Fruit fly (Drosophila melanogaster): Measurements from ENCODE around the gene CG3939.

Gene CG3939

DNA sequence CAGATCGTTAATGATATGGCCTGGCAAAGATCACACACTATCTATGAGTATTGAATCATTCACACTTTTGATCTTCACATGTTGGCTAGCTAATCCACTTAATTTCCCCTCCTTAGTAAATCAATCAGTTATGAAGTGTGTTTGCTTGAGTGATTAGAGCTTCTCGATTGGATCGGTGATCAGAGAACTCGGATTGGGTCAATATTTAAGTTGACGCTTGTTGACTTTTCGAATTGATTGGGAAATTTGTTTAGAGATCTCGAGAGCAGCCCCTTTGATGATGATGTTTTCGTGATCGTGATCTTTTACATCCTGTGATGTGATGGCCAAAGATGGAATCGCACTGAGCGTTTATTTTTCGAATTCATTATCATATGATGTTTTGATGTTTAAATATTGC lies 13.6 kb downstream of the CG3939 start (continued):
- TF ChIP-seq fd102C (GFP tag; optimal IDR thresholded peaks at IDR 0.05) (no peak), CG6254 (GFP tag; optimal IDR thresholded peaks at IDR 0.05) (peak; percentile 14), CG10366 (GFP tag; IDR thresholded peaks at IDR 0.05) (no peak), fd96Cb (tag; optimal IDR thresholded peaks at IDR 0.05) (no peak), fu2 (GFP tag; optimal IDR thresholded peaks at IDR 0.05) (no peak), NC2β (GFP tag; optimal IDR thresholded peaks at IDR 0.05) (peak; percentile 2), CG13624 (GFP tag; optimal IDR thresholded peaks at IDR 0.05) (no peak), z (GFP tag; IDR thresholded peaks at IDR 0.05) (no peak), mld (GFP tag; IDR thresholded peaks at IDR 0.05; ENCODE audit: partially characterized antibody) (no peak), CG31441 (GFP tag; IDR thresholded peaks at IDR 0.05) (peak; percentile 32; the same call in 1 of the 2 replicates), CG6654 (GFP tag; optimal IDR thresholded peaks at IDR 0.05) (no peak), Hr51 (GFP tag; optimal IDR thresholded peaks at IDR 0.05) (no peak), pros (GFP tag; optimal IDR thresholded peaks at IDR 0.05) (no peak), dan (GFP tag; IDR thresholded peaks at IDR 0.05) (no peak), CG3995 (GFP tag; optimal IDR thresholded peaks at IDR 0.05) (no peak), Tbp (GFP tag; optimal IDR thresholded peaks at IDR 0.05) (no peak), pfk (GFP tag; optimal IDR thresholded peaks at IDR 0.05) (peak; percentile 40), tgo (GFP tag; IDR thresholded peaks at IDR 0.05) (peak; percentile 19; the same call in 1 of the 3 replicates), esg (GFP tag; conservative IDR thresholded peaks at IDR 0.05) (no peak), Chrac-16 (GFP tag; optimal IDR thresholded peaks at IDR 0.05) (no peak), org-1 (GFP tag; optimal IDR thresholded peaks at IDR 0.05) (peak; percentile 9), CG1603 (tag; optimal IDR thresholded peaks at IDR 0.05) (peak; percentile 37), CG17328 (GFP tag; IDR thresholded peaks at IDR 0.05) (no peak), H15 (GFP tag; IDR thresholded peaks at IDR 0.05) (no peak), Sin3A (optimal IDR thresholded peaks at IDR 0.05) (no peak), pho (GFP tag; optimal IDR thresholded peaks at IDR 0.05) (no peak), CG17359 (tag; optimal IDR thresholded peaks at IDR 0.05) (peak; percentile 67), CG10565 (GFP tag; optimal IDR thresholded peaks at IDR 0.05) (no peak), CTCF (GFP tag; optimal IDR thresholded peaks at IDR 0.05) (no peak), sr (GFP tag; IDR thresholded peaks at IDR 0.05) (0 out of 3 replicates have a peak, but pooled peaks have one; percentile 34), Dref (GFP tag; IDR thresholded peaks at IDR 0.05) (no peak), CG34376 (GFP tag; optimal IDR thresholded peaks at IDR 0.05) (no peak), CG12659 (GFP tag; optimal IDR thresholded peaks at IDR 0.05) (peak; percentile 26), Antp (GFP tag; optimal IDR thresholded peaks at IDR 0.05) (peak; percentile 26), Ssrp (tag; optimal IDR thresholded peaks at IDR 0.05) (no peak), Asciz (GFP tag; optimal IDR thresholded peaks at IDR 0.05) (peak; percentile 72), cad (GFP tag; optimal IDR thresholded peaks at IDR 0.05) (no peak), p53 (GFP tag; optimal IDR thresholded peaks at IDR 0.05) (no peak), CG9437 (GFP tag; optimal IDR thresholded peaks at IDR 0.05) (no peak), CG9727 (GFP tag; optimal IDR thresholded peaks at IDR 0.05) (peak; percentile 32), CG12219 (GFP tag; optimal IDR thresholded peaks at IDR 0.05) (no peak), salm (tag; optimal IDR thresholded peaks at IDR 0.05) (no peak), Gsc (GFP tag; IDR thresholded peaks at IDR 0.05) (no peak), Bgb (GFP tag; IDR thresholded peaks at IDR 0.05; ENCODE audit: partially characterized antibody) (no peak), lmd (GFP tag; IDR thresholded peaks at IDR 0.05) (no peak), CG7786 (GFP tag; optimal IDR thresholded peaks at IDR 0.05) (peak; percentile 11), Doc3 (GFP tag; IDR thresholded peaks at IDR 0.05; ENCODE audit: partially characterized antibody) (no peak), HLH4C (GFP tag; IDR thresholded peaks at IDR 0.05; ENCODE audit: partially characterized antibody) (no peak), NC2α (GFP tag; optimal IDR thresholded peaks at IDR 0.05) (no peak), bigmax (GFP tag; optimal IDR thresholded peaks at IDR 0.05) (no peak), gcm2 (GFP tag; optimal IDR thresholded peaks at IDR 0.05) (no peak), CG9797 (GFP tag; optimal IDR thresholded peaks at IDR 0.05) (no peak), Lpt (GFP tag; optimal IDR thresholded peaks at IDR 0.05) (no peak)
